Fruit fly (Drosophila melanogaster) whole organism, embryonic: ENCODE data around the gene CG3078.
A peak's percentile ranks its signal among the peaks of the same experiment; 100 is the strongest.

Experiments used
- Atf-2 ChIP-seq: fragments of 200-800 bp; sonication (Bioruptor generic); optimal IDR thresholded peaks from 2 replicates; lab custom pipeline; 2016; ENCODE audit warnings: missing biosample characterization, missing genetic modification characterization
- Bgb ChIP-seq: fragments of 200-800 bp; sonication (Bioruptor generic); IDR thresholded peaks from 2 replicates; pipeline ENCODE4 v1.3.6; 2022; ENCODE audit warnings: missing biosample characterization, missing genetic modification characterization; ENCODE audit not compliant: partially characterized antibody
- CG10274 ChIP-seq: fragments of 200-800 bp; sonication (Bioruptor generic); optimal IDR thresholded peaks from 3 replicates; lab custom pipeline; 2017; ENCODE audit warnings: missing biosample characterization, mild to moderate bottlenecking, missing genetic modification characterization
- CG11456 ChIP-seq: fragments of 200-800 bp; sonication (Bioruptor generic); IDR thresholded peaks from 3 replicates; pipeline ENCODE4 v1.3.6; 2022; ENCODE audit warnings: missing biosample characterization, missing genetic modification characterization
- CG13296 ChIP-seq: fragments of 200-800 bp; sonication (Bioruptor generic); optimal IDR thresholded peaks from 3 replicates; lab custom pipeline; 2018; ENCODE audit warnings: missing biosample characterization, mild to moderate bottlenecking, missing genetic modification characterization
- CG15601 ChIP-seq: fragments of 200-800 bp; sonication (Bioruptor generic); optimal IDR thresholded peaks from 3 replicates; lab custom pipeline; 2019; ENCODE audit warnings: missing biosample characterization, mild to moderate bottlenecking, missing genetic modification characterization, moderate library complexity
- CG1603 ChIP-seq: fragments of 200-800 bp; sonication (Bioruptor generic); optimal IDR thresholded peaks from 2 replicates; lab custom pipeline; 2019; ENCODE audit warnings: missing biosample characterization, mild to moderate bottlenecking, missing genetic modification characterization, moderate library complexity
- CG17802 ChIP-seq: fragments of 200-800 bp; sonication (Bioruptor generic); optimal IDR thresholded peaks from 2 replicates; lab custom pipeline; 2018; ENCODE audit warnings: missing biosample characterization, mild to moderate bottlenecking, missing genetic modification characterization, moderate library complexity
- CG18619 ChIP-seq: fragments of 200-800 bp; sonication (Bioruptor generic); optimal IDR thresholded peaks from 3 replicates; lab custom pipeline; 2017; ENCODE audit warnings: missing biosample characterization, mild to moderate bottlenecking, missing genetic modification characterization
- CG31441 ChIP-seq: fragments of 200-800 bp; sonication (Bioruptor generic); IDR thresholded peaks from 2 replicates; pipeline ENCODE4 v1.3.6; 2022; ENCODE audit warnings: missing biosample characterization, missing genetic modification characterization
- CG33213 ChIP-seq: fragments of 200-800 bp; sonication (Bioruptor generic); optimal IDR thresholded peaks from 3 replicates; lab custom pipeline; 2016; ENCODE audit warnings: missing biosample characterization, missing genetic modification characterization
- CG43689 ChIP-seq: fragments of 200-800 bp; sonication (Bioruptor generic); IDR thresholded peaks from 2 replicates; pipeline ENCODE4 v1.3.6; 2022; ENCODE audit warnings: missing biosample characterization, missing genetic modification characterization
- CG4730 ChIP-seq: fragments of 200-800 bp; sonication (Bioruptor generic); IDR thresholded peaks from 2 replicates; pipeline ENCODE4 v1.3.6; 2022; ENCODE audit warnings: missing biosample characterization, missing genetic modification characterization
- CG6175 ChIP-seq: fragments of 200-800 bp; sonication (Bioruptor generic); IDR thresholded peaks from 3 replicates; pipeline ENCODE4 v1.3.6; 2022; ENCODE audit warnings: missing biosample characterization, missing genetic modification characterization
- CG6791 ChIP-seq: fragments of 200-800 bp; sonication (Bioruptor generic); IDR thresholded peaks from 3 replicates; pipeline ENCODE4 v1.3.6; 2022; ENCODE audit warnings: missing biosample characterization, missing genetic modification characterization; ENCODE audit not compliant: partially characterized antibody
- CG7745 ChIP-seq: fragments of 200-800 bp; sonication (Bioruptor generic); optimal IDR thresholded peaks from 2 replicates; lab custom pipeline; 2018; ENCODE audit warnings: missing biosample characterization, mild to moderate bottlenecking, missing genetic modification characterization, moderate library complexity
- CG7839 ChIP-seq: fragments of 200-800 bp; sonication (Bioruptor generic); optimal IDR thresholded peaks from 3 replicates; lab custom pipeline; 2018; ENCODE audit warnings: missing biosample characterization, mild to moderate bottlenecking, missing genetic modification characterization, moderate library complexity
- CG9609 ChIP-seq: fragments of 200-800 bp; sonication (Bioruptor generic); optimal IDR thresholded peaks from 3 replicates; lab custom pipeline; 2016; ENCODE audit warnings: missing biosample characterization, missing genetic modification characterization
- D ChIP-seq, 2 experiments: fragments of 200-800 bp in 1 of 2; fragments of >200 bp in 1 of 2; sonication (Bioruptor generic) in 1 of 2; optimal IDR thresholded peaks; 2 replicates in 1 of 2; 3 replicates in 1 of 2; lab custom pipeline; 2017; ENCODE audit warnings: mild to moderate bottlenecking in 1 of 2, missing biosample characterization in 1 of 2, missing genetic modification characterization in 1 of 2, missing genetic modification reagents in 1 of 2
- D19B ChIP-seq: fragments of 200-800 bp; sonication (Bioruptor generic); optimal IDR thresholded peaks from 2 replicates; lab custom pipeline; 2017; ENCODE audit warnings: missing biosample characterization, mild to moderate bottlenecking, missing genetic modification characterization
- ERR ChIP-seq: fragments of 200-800 bp; sonication (Bioruptor generic); optimal IDR thresholded peaks from 2 replicates; lab custom pipeline; 2016; ENCODE audit warnings: missing biosample characterization, missing genetic modification characterization
- Ets65A ChIP-seq: fragments of 200-800 bp; sonication (Bioruptor generic); peaks from one replicate; lab custom pipeline; 2016; ENCODE audit warnings: missing biosample characterization, missing genetic modification characterization
- Hr51 ChIP-seq, 2 experiments: fragments of 200-800 bp; sonication (Bioruptor generic); optimal IDR thresholded peaks; 2 replicates in 1 of 2; 3 replicates in 1 of 2; lab custom pipeline; 2016 to 2018; ENCODE audit warnings: missing biosample characterization in 2 of 2, missing genetic modification characterization in 2 of 2, mild to moderate bottlenecking in 1 of 2, moderate library complexity in 1 of 2
- Hsf ChIP-seq: fragments of 200-800 bp; sonication (Bioruptor generic); optimal IDR thresholded peaks from 3 replicates; lab custom pipeline; 2016; ENCODE audit warnings: missing biosample characterization, missing genetic modification characterization
- Lhr ChIP-seq: fragments of 200-800 bp; sonication (Bioruptor generic); optimal IDR thresholded peaks from 3 replicates; lab custom pipeline; 2017; ENCODE audit warnings: mild to moderate bottlenecking, missing biosample characterization, missing genetic modification reagents, missing genetic modification characterization
- MBD-R2 ChIP-seq: fragments of 200-800 bp; sonication (Bioruptor generic); IDR thresholded peaks from 2 replicates; pipeline ENCODE4 v1.3.6; 2022; ENCODE audit warnings: missing biosample characterization, missing genetic modification characterization
- Poxn ChIP-seq: fragments of 200-800 bp; sonication (Bioruptor generic); IDR thresholded peaks from 2 replicates; pipeline ENCODE4 v1.3.6; 2022; ENCODE audit warnings: missing biosample characterization, missing genetic modification characterization
- Sin3A ChIP-seq: fragments of >200 bp; optimal IDR thresholded peaks from 2 replicates; lab custom pipeline; 2018
- Sry-β ChIP-seq: fragments of 200-800 bp; sonication (Bioruptor generic); optimal IDR thresholded peaks from 2 replicates; lab custom pipeline; 2018; ENCODE audit warnings: missing biosample characterization, mild to moderate bottlenecking, missing genetic modification characterization, moderate library complexity
- Xrp1 ChIP-seq: fragments of 200-800 bp; sonication (Bioruptor generic); IDR thresholded peaks from 2 replicates; pipeline ENCODE4 v1.3.6; 2022; ENCODE audit warnings: missing biosample characterization, missing genetic modification characterization
- YL-1 ChIP-seq: fragments of 200-800 bp; sonication (Bioruptor generic); optimal IDR thresholded peaks from 3 replicates; lab custom pipeline; 2017; ENCODE audit warnings: missing biosample characterization, mild to moderate bottlenecking, missing genetic modification characterization
- ac ChIP-seq: fragments of 200-800 bp; sonication (Bioruptor generic); optimal IDR thresholded peaks from 3 replicates; lab custom pipeline; 2017; ENCODE audit warnings: missing biosample characterization, mild to moderate bottlenecking, missing genetic modification characterization
- ash1 ChIP-seq: fragments of 200-800 bp; sonication (Bioruptor generic); optimal IDR thresholded peaks from 2 replicates; lab custom pipeline; 2018; ENCODE audit warnings: missing biosample characterization, mild to moderate bottlenecking, missing genetic modification characterization
- ato ChIP-seq: fragments of 200-800 bp; sonication (Bioruptor generic); IDR thresholded peaks from 2 replicates; pipeline ENCODE4 v1.3.6; 2022; ENCODE audit warnings: missing biosample characterization, missing genetic modification characterization; ENCODE audit not compliant: partially characterized antibody
- bbx ChIP-seq: fragments of 200-800 bp; sonication (Bioruptor generic); IDR thresholded peaks from 2 replicates; pipeline ENCODE4 v1.3.6; 2022; ENCODE audit warnings: missing biosample characterization, missing genetic modification characterization; ENCODE audit not compliant: partially characterized antibody
- chinmo ChIP-seq: fragments of 200-800 bp; sonication (Bioruptor generic); IDR thresholded peaks from 4 replicates; pipeline ENCODE4 v1.3.6; 2022; ENCODE audit warnings: missing biosample characterization, missing genetic modification characterization; ENCODE audit not compliant: partially characterized antibody
- chn ChIP-seq: fragments of 200-800 bp; sonication (Bioruptor generic); optimal IDR thresholded peaks from 2 replicates; lab custom pipeline; 2016; ENCODE audit warnings: missing biosample characterization, missing genetic modification characterization
- crp ChIP-seq, 2 experiments: fragments of 200-800 bp; sonication (Bioruptor generic); optimal IDR thresholded peaks; 2 replicates in 1 of 2; 3 replicates in 1 of 2; lab custom pipeline; 2017; ENCODE audit warnings: missing biosample characterization in 2 of 2, missing genetic modification characterization in 2 of 2, mild to moderate bottlenecking in 1 of 2, moderate library complexity in 1 of 2
- ftz-f1 ChIP-seq: fragments of 200-800 bp; sonication (Bioruptor generic); optimal IDR thresholded peaks from 2 replicates; lab custom pipeline; 2016; ENCODE audit warnings: missing biosample characterization, missing genetic modification characterization
- fu2 ChIP-seq: fragments of 200-800 bp; sonication (Bioruptor generic); optimal IDR thresholded peaks from 2 replicates; lab custom pipeline; 2016; ENCODE audit warnings: missing biosample characterization, missing genetic modification characterization
- hth ChIP-seq: fragments of >200 bp; optimal IDR thresholded peaks from 2 replicates; lab custom pipeline; 2017; ENCODE audit warnings: inconsistent platforms
- knrl ChIP-seq: fragments of 200-800 bp; sonication (Bioruptor generic); IDR thresholded peaks from 3 replicates; pipeline ENCODE4 v1.3.6; 2022; ENCODE audit warnings: missing biosample characterization, missing genetic modification characterization; ENCODE audit not compliant: partially characterized antibody
- lilli ChIP-seq: fragments of 200-800 bp; sonication (Bioruptor generic); optimal IDR thresholded peaks from 3 replicates; lab custom pipeline; 2016; ENCODE audit warnings: missing biosample characterization, missing genetic modification characterization
- nerfin-2 ChIP-seq: fragments of 200-800 bp; sonication (Bioruptor generic); IDR thresholded peaks from 2 replicates; pipeline ENCODE4 v1.3.6; 2022; ENCODE audit warnings: missing biosample characterization, missing genetic modification characterization; ENCODE audit not compliant: partially characterized antibody
- phol ChIP-seq: fragments of 200-800 bp; sonication (Bioruptor generic); optimal IDR thresholded peaks from 3 replicates; lab custom pipeline; 2018; ENCODE audit warnings: missing biosample characterization, mild to moderate bottlenecking, missing genetic modification characterization, moderate library complexity
- run ChIP-seq: fragments of 200-800 bp; sonication (Bioruptor generic); optimal IDR thresholded peaks from 3 replicates; lab custom pipeline; 2018; ENCODE audit warnings: missing biosample characterization, mild to moderate bottlenecking, missing genetic modification characterization
- sug ChIP-seq: fragments of 200-800 bp; optimal IDR thresholded peaks from 2 replicates; lab custom pipeline; 2019; ENCODE audit warnings: missing biosample characterization, mild to moderate bottlenecking, missing genetic modification characterization, moderate library complexity
- unc-4 ChIP-seq: fragments of 200-800 bp; sonication (Bioruptor generic); IDR thresholded peaks from 2 replicates; pipeline ENCODE4 v1.3.6; 2022; ENCODE audit warnings: missing biosample characterization, missing genetic modification characterization; ENCODE audit not compliant: partially characterized antibody
- usp ChIP-seq: fragments of >200 bp; optimal IDR thresholded peaks from 2 replicates; lab custom pipeline; 2017; ENCODE audit warnings: missing biosample characterization, missing genetic modification characterization
- vvl ChIP-seq: fragments of 200-800 bp; sonication (Bioruptor generic); IDR thresholded peaks from 2 replicates; pipeline ENCODE4 v1.3.6; 2022; ENCODE audit warnings: missing biosample characterization, missing genetic modification characterization
- zfh1 ChIP-seq: fragments of 200-800 bp; sonication (Bioruptor generic); IDR thresholded peaks from 3 replicates; pipeline ENCODE4 v1.3.6; 2022; ENCODE audit warnings: missing biosample characterization, missing genetic modification characterization

CG3078 gene

DNA sequence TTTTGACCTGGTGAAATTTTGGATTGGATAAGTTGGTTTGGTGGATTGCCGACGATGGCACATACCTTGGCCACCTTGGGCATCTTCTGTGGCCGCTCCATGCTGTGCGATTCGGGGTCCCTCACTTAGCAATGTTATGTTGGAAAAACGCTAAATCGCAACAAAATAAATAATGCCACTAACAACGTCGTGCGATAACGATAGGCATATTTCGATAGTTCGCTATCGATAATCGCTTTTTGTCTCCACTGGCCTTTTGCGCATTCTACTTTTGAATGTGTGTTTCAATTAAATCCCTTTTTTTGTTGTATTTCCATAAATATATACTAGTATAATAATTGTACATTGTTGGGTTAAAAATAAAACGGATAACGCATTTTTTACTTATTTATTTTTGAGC, 9.9 kb downstream of the CG3078 start, which contains the start of gene crn (continued):
- no peak for TF ChIP-seq chn (GFP tag; lab: Kevin White, UChicago)
- TF ChIP-seq Sry-β (GFP tag; lab: Kevin White, UChicago), result no peak
- TF ChIP-seq CG13296 (GFP tag; lab: Kevin White, UChicago), result no peak
- TF ChIP-seq ash1, result no peak
- TF ChIP-seq CG43689 (GFP tag; lab: Robert Waterston, UW), result no peak
- no peak for TF ChIP-seq Ets65A (GFP tag; lab: Kevin White, UChicago)
- TF ChIP-seq YL-1, result no peak
- TF ChIP-seq unc-4, result peak; percentile 53; the same call in 1 of the 2 replicates
- no peak for TF ChIP-seq fu2 (GFP tag; lab: Kevin White, UChicago)
- TF ChIP-seq D19B, result no peak
- no peak for TF ChIP-seq crp (GFP tag; optimal IDR thresholded peaks at IDR 0.05; lab: Kevin White, UChicago)
- TF ChIP-seq CG4730, result no peak
- no peak for TF ChIP-seq ftz-f1
- no peak for TF ChIP-seq CG10274
- no peak for TF ChIP-seq vvl (GFP tag; lab: Robert Waterston, UW)
- TF ChIP-seq CG33213, result no peak
- peak; percentile 63; the same call in 1 of the 3 replicates for TF ChIP-seq CG6791 (GFP tag; lab: Robert Waterston, UW)
- TF ChIP-seq CG31441 (GFP tag; lab: Robert Waterston, UW), result no peak
- TF ChIP-seq Hsf (GFP tag; lab: Kevin White, UChicago), result no peak
- TF ChIP-seq ac, result no peak
- no peak for TF ChIP-seq lilli (GFP tag; lab: Kevin White, UChicago)
- TF ChIP-seq ERR (GFP tag; lab: Kevin White, UChicago), result no peak
- TF ChIP-seq CG17802 (tag; lab: Kevin White, UChicago), result no peak
- no peak for TF ChIP-seq usp (GFP tag; lab: Kevin White, UChicago)
- TF ChIP-seq CG9609 (GFP tag; lab: Kevin White, UChicago), result no peak
- TF ChIP-seq knrl (GFP tag; lab: Robert Waterston, UW), result peak; percentile 46; the same call in 1 of the 3 replicates
- TF ChIP-seq hth, result no peak
- no peak for TF ChIP-seq Sin3A (lab: Kevin White, UChicago)
- peak; percentile 82 for TF ChIP-seq nerfin-2 (GFP tag; lab: Robert Waterston, UW)
- no peak for TF ChIP-seq Atf-2 (GFP tag; lab: Kevin White, UChicago)
- no peak for TF ChIP-seq CG1603 (tag; lab: Kevin White, UChicago)
- 0 out of 4 replicates have a peak, but pooled peaks have one; percentile 65 for TF ChIP-seq chinmo (GFP tag; lab: Robert Waterston, UW)
- peak; percentile 70 for TF ChIP-seq MBD-R2 (GFP tag; lab: Robert Waterston, UW)
- no peak for TF ChIP-seq CG15601
- TF ChIP-seq CG11456 (GFP tag; lab: Robert Waterston, UW), result no peak
- no peak for TF ChIP-seq zfh1 (GFP tag; lab: Robert Waterston, UW)
- no peak for TF ChIP-seq run (tag; lab: Kevin White, UChicago)
- no peak for TF ChIP-seq D (optimal IDR thresholded peaks at IDR 0.05; lab: Kevin White, UChicago)
- no peak for TF ChIP-seq D (GFP tag; optimal IDR thresholded peaks at IDR 0.05; lab: Kevin White, UChicago)
- TF ChIP-seq Xrp1 (GFP tag; lab: Robert Waterston, UW), result no peak
- no peak for TF ChIP-seq phol (tag; lab: Kevin White, UChicago)
- peak; percentile 68 for TF ChIP-seq bbx
- TF ChIP-seq CG18619 (GFP tag; lab: Kevin White, UChicago), result no peak
- TF ChIP-seq Poxn (GFP tag; lab: Robert Waterston, UW), result no peak
- no peak for TF ChIP-seq CG7745 (tag; lab: Kevin White, UChicago)
- TF ChIP-seq CG6175 (GFP tag; lab: Robert Waterston, UW), result no peak
- no peak for TF ChIP-seq Lhr
- no peak for TF ChIP-seq Hr51 (GFP tag; optimal IDR thresholded peaks at IDR 0.05; lab: Kevin White, UChicago)
- peak; percentile 74 for TF ChIP-seq ato (GFP tag; lab: Robert Waterston, UW)
- TF ChIP-seq CG7839, result no peak
- peak; percentile 58 for TF ChIP-seq Bgb
- TF ChIP-seq sug (tag; lab: Kevin White, UChicago), result no peak
